Worm (Caenorhabditis elegans) whole organism, L1 larva: Measurements from ENCODE around the gene F35F10.13.

Experiments used
- F16B12.6 ChIP-seq: fragments of 150-350 bp; optimal IDR thresholded peaks from 2 replicates; lab custom pipeline; 2014; ENCODE audit warnings: missing biosample characterization, missing genetic modification characterization
- fos-1 ChIP-seq: fragments of 150-350 bp; optimal IDR thresholded peaks from 2 replicates; lab custom pipeline; 2014; ENCODE audit warnings: missing biosample characterization, missing genetic modification characterization
- lin-13 ChIP-seq: fragments of 150-350 bp; optimal IDR thresholded peaks from 2 replicates; lab custom pipeline; 2014; ENCODE audit warnings: missing biosample characterization, missing genetic modification reagents, missing genetic modification characterization
- mep-1 ChIP-seq: fragments of 150-350 bp; optimal IDR thresholded peaks from 2 replicates; lab custom pipeline; 2014; ENCODE audit warnings: missing biosample characterization, missing genetic modification characterization
- nhr-12 ChIP-seq: sonication (generic microtip); optimal IDR thresholded peaks from 2 replicates; lab custom pipeline; 2017; ENCODE audit warnings: missing biosample characterization, missing genetic modification characterization
- nhr-76 ChIP-seq: sonication (generic microtip); optimal IDR thresholded peaks from 2 replicates; lab custom pipeline; 2017; ENCODE audit warnings: missing biosample characterization, missing genetic modification characterization
- pqm-1 ChIP-seq: sonication (generic microtip); optimal IDR thresholded peaks from 3 replicates; lab custom pipeline; 2017; ENCODE audit warnings: missing biosample characterization, missing genetic modification characterization
- snu-23 ChIP-seq: sonication (generic microtip); optimal IDR thresholded peaks from 2 replicates; lab custom pipeline; 2016; ENCODE audit warnings: missing genetic modification characterization, missing compliant biosample characterization
- tbx-2 ChIP-seq: sonication (generic microtip); optimal IDR thresholded peaks from 2 replicates; lab custom pipeline; 2016; ENCODE audit warnings: missing genetic modification characterization, missing compliant biosample characterization
- unc-130 ChIP-seq: fragments of 150-350 bp; optimal IDR thresholded peaks from 2 replicates; lab custom pipeline; 2017; ENCODE audit warnings: missing biosample characterization, missing genetic modification characterization, inconsistent platforms
- unc-62 ChIP-seq: fragments of 150-350 bp; optimal IDR thresholded peaks from 2 replicates; lab custom pipeline; 2014; ENCODE audit warnings: missing biosample characterization, missing genetic modification reagents, missing genetic modification characterization
- unc-98 ChIP-seq: fragments of 200-800 bp; sonication (Bioruptor generic); IDR thresholded peaks from 2 replicates; pipeline ENCODE4 v1.3.6; 2022; ENCODE audit warnings: missing genetic modification characterization, missing compliant biosample characterization

DNA sequence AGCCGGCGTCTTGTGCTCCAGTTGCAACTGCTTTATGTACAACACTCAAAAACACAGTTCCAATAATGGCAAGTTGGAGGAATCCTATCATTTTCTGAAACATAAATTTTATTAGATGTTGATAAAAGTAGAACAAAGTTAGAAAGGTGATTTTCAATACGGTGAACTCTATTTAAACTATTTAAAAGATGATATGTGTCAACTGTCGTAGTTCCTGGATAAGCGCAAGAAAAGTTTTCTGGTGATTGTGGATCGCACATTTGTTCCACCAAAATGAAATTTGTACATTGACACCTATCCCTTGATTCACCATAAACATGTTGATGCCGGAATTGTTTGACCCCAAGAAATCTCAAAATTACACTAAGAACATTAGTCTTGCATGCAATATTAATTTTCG, 13.1 kb upstream of the F35F10.13 start, which contains the start of gene C17B7.9:
- no peak for TF ChIP-seq mep-1
- no peak for TF ChIP-seq nhr-76 (tag; lab: Kevin White, UChicago)
- TF ChIP-seq unc-62 (GFP tag; lab: Kevin White, UChicago) = no peak
- TF ChIP-seq pqm-1 (tag; lab: Kevin White, UChicago) = no peak
- no peak for TF ChIP-seq nhr-12 (tag; lab: Kevin White, UChicago)
- no peak for TF ChIP-seq lin-13 (GFP tag; lab: Kevin White, UChicago)
- TF ChIP-seq tbx-2 = no peak
- no peak for TF ChIP-seq F16B12.6
- TF ChIP-seq unc-98 (GFP tag; lab: Robert Waterston, UW) = no peak
- TF ChIP-seq snu-23 = no peak
- no peak for TF ChIP-seq fos-1 (tag; lab: Kevin White, UChicago)
- no peak for TF ChIP-seq unc-130 (tag; lab: Kevin White, UChicago)
